Worm (Caenorhabditis elegans) whole organism, early embryonic: ENCODE results near the gene C29E4.17.

Experiments used
- ama-1 ChIP-seq: fragments of 150-350 bp; optimal IDR thresholded peaks from 2 replicates; lab custom pipeline; 2014
- ceh-13 ChIP-seq: fragments of 200-800 bp; sonication (Bioruptor generic); optimal IDR thresholded peaks from 2 replicates; lab custom pipeline; 2018; ENCODE audit warnings: mild to moderate bottlenecking, missing genetic modification characterization, missing compliant biosample characterization
- flt-1 ChIP-seq: fragments of 200-800 bp; sonication (Bioruptor generic); IDR thresholded peaks from 2 replicates; pipeline ENCODE4 v1.3.6; 2022; ENCODE audit warnings: missing genetic modification characterization, missing compliant biosample characterization
- tra-4 ChIP-seq: sonication (generic microtip); optimal IDR thresholded peaks from 2 replicates; lab custom pipeline; 2017; ENCODE audit warnings: missing genetic modification characterization, missing compliant biosample characterization

- TF ChIP-seq ama-1 (lab: Kevin White, UChicago) (no peak), tra-4 (tag; lab: Kevin White, UChicago) (no peak), flt-1 (GFP tag; lab: Robert Waterston, UW) (no peak), ceh-13 (GFP tag; lab: Kevin White, UChicago) (no peak)
These were observed 49.5 kb upstream of the C29E4.17 start for ce11 chrIII:7872776-7873175.
